Worm (Caenorhabditis elegans) whole organism, mixed stage, embryonic: ENCODE measurements around the gene C54E10.3.

Experiments used
- M03D4.4 ChIP-seq: sonication (generic microtip); optimal IDR thresholded peaks from 2 replicates; lab custom pipeline; 2017; ENCODE audit warnings: mild to moderate bottlenecking, missing genetic modification characterization, missing compliant biosample characterization
- bed-3 ChIP-seq: fragments of 200-800 bp; sonication (Bioruptor generic); optimal IDR thresholded peaks from 3 replicates; lab custom pipeline; 2018; ENCODE audit warnings: mild to moderate bottlenecking, missing genetic modification characterization, moderate library complexity, missing compliant biosample characterization
- blmp-1 ChIP-seq: fragments of 150-350 bp; optimal IDR thresholded peaks from 2 replicates; lab custom pipeline; 2014; ENCODE audit warnings: missing biosample characterization, missing genetic modification characterization
- ceh-39 ChIP-seq: fragments of 150-350 bp; optimal IDR thresholded peaks from 2 replicates; lab custom pipeline; 2014; ENCODE audit warnings: missing biosample characterization, missing genetic modification characterization
- ceh-43 ChIP-seq: fragments of 200-800 bp; sonication (Bioruptor generic); optimal IDR thresholded peaks from 2 replicates; lab custom pipeline; 2018; ENCODE audit warnings: mild to moderate bottlenecking, missing genetic modification characterization, moderate library complexity, missing compliant biosample characterization
- ceh-83 ChIP-seq: fragments of 200-800 bp; sonication (Bioruptor generic); optimal IDR thresholded peaks from 2 replicates; lab custom pipeline; 2018; ENCODE audit warnings: mild to moderate bottlenecking, missing genetic modification characterization, missing compliant biosample characterization
- ces-1 ChIP-seq: fragments of 150-350 bp; optimal IDR thresholded peaks from 2 replicates; lab custom pipeline; 2014; ENCODE audit warnings: missing biosample characterization, missing genetic modification reagents, missing genetic modification characterization
- cnd-1 ChIP-seq: fragments of 200-800 bp; sonication (Bioruptor generic); optimal IDR thresholded peaks from 2 replicates; lab custom pipeline; 2018; ENCODE audit warnings: mild to moderate bottlenecking, missing genetic modification characterization, missing compliant biosample characterization
- drap-1 ChIP-seq: fragments of 200-800 bp; sonication (Bioruptor generic); optimal IDR thresholded peaks from 3 replicates; lab custom pipeline; 2018; ENCODE audit warnings: mild to moderate bottlenecking, missing genetic modification characterization, missing compliant biosample characterization
- elt-3 ChIP-seq: fragments of 150-350 bp; optimal IDR thresholded peaks from 2 replicates; lab custom pipeline; 2014; ENCODE audit warnings: missing biosample characterization, missing genetic modification characterization
- flh-1 ChIP-seq: fragments of 200-800 bp; sonication (Bioruptor generic); optimal IDR thresholded peaks from 2 replicates; lab custom pipeline; 2018; ENCODE audit warnings: mild to moderate bottlenecking, missing genetic modification characterization, moderate library complexity, missing compliant biosample characterization
- lin-13 ChIP-seq: fragments of 150-350 bp; optimal IDR thresholded peaks from 2 replicates; lab custom pipeline; 2014; ENCODE audit warnings: missing biosample characterization, missing genetic modification characterization
- lsy-2 ChIP-seq: fragments of 150-350 bp; optimal IDR thresholded peaks from 2 replicates; lab custom pipeline; 2014; ENCODE audit warnings: missing biosample characterization, missing genetic modification characterization
- mab-5 ChIP-seq: fragments of 150-350 bp; optimal IDR thresholded peaks from 2 replicates; lab custom pipeline; 2014; ENCODE audit warnings: missing biosample characterization, missing genetic modification characterization
- mep-1 ChIP-seq: fragments of 150-350 bp; optimal IDR thresholded peaks from 2 replicates; lab custom pipeline; 2017; ENCODE audit warnings: missing biosample characterization, missing genetic modification reagents, missing genetic modification characterization, inconsistent platforms
- nhr-12 ChIP-seq: fragments of 150-350 bp; optimal IDR thresholded peaks from 2 replicates; lab custom pipeline; 2014; ENCODE audit warnings: missing biosample characterization, missing genetic modification characterization
- nhr-2 ChIP-seq: fragments of 150-350 bp; optimal IDR thresholded peaks from 2 replicates; lab custom pipeline; 2014; ENCODE audit warnings: missing biosample characterization, missing genetic modification characterization
- nhr-28 ChIP-seq: fragments of 150-350 bp; optimal IDR thresholded peaks from 2 replicates; lab custom pipeline; 2014; ENCODE audit warnings: missing biosample characterization, missing genetic modification characterization
- nhr-76 ChIP-seq: sonication (generic microtip); optimal IDR thresholded peaks from 2 replicates; lab custom pipeline; 2017; ENCODE audit warnings: missing biosample characterization, missing genetic modification characterization
- pha-4 ChIP-seq: fragments of 150-350 bp; optimal IDR thresholded peaks from 2 replicates; lab custom pipeline; 2018; ENCODE audit warnings: missing biosample characterization, missing genetic modification reagents, missing genetic modification characterization
- snpc-4 ChIP-seq: fragments of 150-350 bp; optimal IDR thresholded peaks from 2 replicates; lab custom pipeline; 2014; ENCODE audit warnings: missing biosample characterization, missing genetic modification characterization
- sptf-1 ChIP-seq: sonication (generic microtip); optimal IDR thresholded peaks from 2 replicates; lab custom pipeline; 2017; ENCODE audit warnings: mild to moderate bottlenecking, missing genetic modification characterization, moderate library complexity, missing compliant biosample characterization
- tbx-8 ChIP-seq: fragments of 200-800 bp; sonication (Bioruptor generic); optimal IDR thresholded peaks from 2 replicates; lab custom pipeline; 2018; ENCODE audit warnings: mild to moderate bottlenecking, missing genetic modification characterization, moderate library complexity, missing compliant biosample characterization
- unc-120 ChIP-seq: sonication (generic microtip); optimal IDR thresholded peaks from 2 replicates; lab custom pipeline; 2017; ENCODE audit warnings: missing genetic modification characterization, missing compliant biosample characterization; ENCODE audit not compliant: poor library complexity, severe bottlenecking
- unc-62 ChIP-seq: fragments of 150-350 bp; optimal IDR thresholded peaks from 2 replicates; lab custom pipeline; 2014; ENCODE audit warnings: missing biosample characterization, missing genetic modification reagents, missing genetic modification characterization
- zip-8 ChIP-seq: fragments of 150-350 bp; optimal IDR thresholded peaks from 2 replicates; lab custom pipeline; 2014; ENCODE audit warnings: missing biosample characterization, missing genetic modification characterization
- ztf-11 ChIP-seq: fragments of 150-350 bp; optimal IDR thresholded peaks from 2 replicates; lab custom pipeline; 2014; ENCODE audit warnings: missing biosample characterization, missing genetic modification characterization

The C54E10.3 gene

ce11 chrV:18771804-18772386 is 38.9 kb upstream of the C54E10.3 start:
- TF ChIP-seq bed-3 (GFP tag; lab: Kevin White, UChicago) (no peak), unc-120 (no peak), nhr-28 (tag; lab: Kevin White, UChicago) (no peak), pha-4 (no peak), sptf-1 (tag; lab: Kevin White, UChicago) (no peak), tbx-8 (GFP tag; lab: Kevin White, UChicago) (no peak), mep-1 (tag; lab: Kevin White, UChicago) (no peak), ceh-83 (no peak), drap-1 (GFP tag; lab: Kevin White, UChicago) (no peak)

ce11 chrV:18772761-18773160 is 38.0 kb upstream of the C54E10.3 start, which contains the start of gene clec-257:
clec-257 (plus strand) TSS chrV:18773061.
- TF ChIP-seq bed-3 (GFP tag; lab: Kevin White, UChicago), result no peak

ce11 chrV:18776245-18776737 is 34.5 kb upstream of the C54E10.3 start, which contains the start of gene Y17D7B.4:
Y17D7B.4 (minus strand) TSS chrV:18776687.
- TF ChIP-seq nhr-2 (tag; lab: Kevin White, UChicago), result no peak
- TF ChIP-seq snpc-4 (tag; lab: Kevin White, UChicago), result no peak
- TF ChIP-seq sptf-1 (tag; lab: Kevin White, UChicago), result no peak
- no peak for TF ChIP-seq zip-8
- no peak for TF ChIP-seq nhr-28 (tag; lab: Kevin White, UChicago)
- TF ChIP-seq ztf-11, result no peak
- no peak for TF ChIP-seq flh-1 (GFP tag; lab: Kevin White, UChicago)
- TF ChIP-seq mep-1 (tag; lab: Kevin White, UChicago), result no peak
- TF ChIP-seq cnd-1 (tag; lab: Kevin White, UChicago), result no peak
- TF ChIP-seq drap-1 (GFP tag; lab: Kevin White, UChicago), result no peak

ce11 chrV:18780605-18781004 is 30.2 kb upstream of the C54E10.3 start:
- no peak for TF ChIP-seq blmp-1
- TF ChIP-seq ceh-83, result no peak
- TF ChIP-seq M03D4.4 (tag; lab: Kevin White, UChicago), result no peak
- no peak for TF ChIP-seq unc-120
- TF ChIP-seq ceh-39 (tag; lab: Kevin White, UChicago), result no peak
- TF ChIP-seq unc-62 (GFP tag; lab: Kevin White, UChicago), result no peak
- TF ChIP-seq drap-1 (GFP tag; lab: Kevin White, UChicago), result no peak
- no peak for TF ChIP-seq mab-5 (tag; lab: Kevin White, UChicago)
- no peak for TF ChIP-seq cnd-1 (tag; lab: Kevin White, UChicago)
- TF ChIP-seq snpc-4 (tag; lab: Kevin White, UChicago), result no peak
- no peak for TF ChIP-seq nhr-76 (tag; lab: Kevin White, UChicago)
- TF ChIP-seq elt-3 (tag; lab: Kevin White, UChicago), result no peak

- TF ChIP-seq blmp-1, result no peak
- no peak for TF ChIP-seq ztf-11
- TF ChIP-seq ceh-43 (GFP tag; lab: Kevin White, UChicago), result no peak
- TF ChIP-seq ceh-39 (tag; lab: Kevin White, UChicago), result no peak
- TF ChIP-seq M03D4.4 (tag; lab: Kevin White, UChicago), result no peak
- TF ChIP-seq nhr-12 (tag; lab: Kevin White, UChicago), result no peak
- TF ChIP-seq mab-5 (tag; lab: Kevin White, UChicago), result no peak
- no peak for TF ChIP-seq lin-13 (tag; lab: Kevin White, UChicago)
- no peak for TF ChIP-seq unc-62 (GFP tag; lab: Kevin White, UChicago)
- no peak for TF ChIP-seq ces-1 (GFP tag; lab: Kevin White, UChicago)
- TF ChIP-seq nhr-76 (tag; lab: Kevin White, UChicago), result no peak
- TF ChIP-seq nhr-2 (tag; lab: Kevin White, UChicago), result no peak
- TF ChIP-seq ceh-83, result no peak
- TF ChIP-seq, all 35 proteins: peak for 0
These were observed 28.1 kb upstream of the C54E10.3 start for ce11 chrV:18782747-18783146.

- no peak for TF ChIP-seq lsy-2
These were observed 27.3 kb upstream of the C54E10.3 start, which contains the start of gene Y17D7B.10 for ce11 chrV:18783474-18783873. Y17D7B.10 (plus strand) TSS chrV:18783716.
